Fruit fly (Drosophila melanogaster) Kc167 (cell line): ENCODE measurements around the gene ais.

Experiments used
- Myc ChIP-seq: fragments of >200 bp; optimal IDR thresholded peaks from 2 replicates; lab custom pipeline; 2017; ENCODE audit warnings: missing external identifiers
- Sin3A ChIP-seq: fragments of >200 bp; optimal IDR thresholded peaks from 2 replicates; lab custom pipeline; 2018; ENCODE audit warnings: missing external identifiers
- h ChIP-seq: fragments of >200 bp; optimal IDR thresholded peaks from 3 replicates; lab custom pipeline; 2018; ENCODE audit warnings: missing external identifiers
- insv ChIP-seq: fragments of >200 bp; optimal IDR thresholded peaks from 3 replicates; lab custom pipeline; 2018; ENCODE audit warnings: missing external identifiers
- psq ChIP-seq: fragments of >200 bp; optimal IDR thresholded peaks from 2 replicates; lab custom pipeline; 2017; ENCODE audit warnings: missing external identifiers
- ttk ChIP-seq: sonication (Bioruptor generic); optimal IDR thresholded peaks from 2 replicates; lab custom pipeline; 2017; ENCODE audit warnings: missing external identifiers

DNA sequence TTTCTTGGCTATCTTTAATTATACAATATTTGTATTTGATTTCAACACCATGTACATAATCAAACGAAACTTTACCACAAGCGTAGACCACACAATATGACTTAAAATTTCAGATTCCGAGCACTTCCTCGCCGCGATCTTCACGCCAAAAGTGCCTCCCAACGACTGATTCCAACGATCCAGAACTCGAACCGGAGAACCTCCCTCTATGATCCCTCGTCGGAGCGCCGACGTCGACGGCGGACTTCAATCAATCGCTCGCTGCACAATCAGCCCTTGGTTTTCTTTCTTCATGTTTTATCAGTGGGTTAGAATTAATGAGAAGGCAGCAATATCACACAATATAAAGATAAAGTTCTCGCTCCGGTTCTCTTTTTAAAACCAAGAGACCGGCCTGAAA is 40.5 kb downstream of the ais start, which contains the start of the genes Adgf-A and Adgf-A2:
- TF ChIP-seq Sin3A, result no peak
- no peak for TF ChIP-seq insv
- no peak for TF ChIP-seq h (lab: Kevin White, UChicago)
- TF ChIP-seq psq (lab: Kevin White, UChicago), result no peak
- no peak for TF ChIP-seq Myc (lab: Kevin White, UChicago)
- no peak for TF ChIP-seq ttk (lab: Kevin White, UChicago)
